Fruit fly (Drosophila melanogaster) whole organism, wandering third instar larva: Measurements from ENCODE around the gene CG10183.

Experiments used
- Dfd ChIP-seq: fragments of >200 bp; optimal IDR thresholded peaks from 2 replicates; lab custom pipeline; 2017; ENCODE audit warnings: missing biosample characterization, missing genetic modification characterization
- HLH106 ChIP-seq: fragments of 200-800 bp; optimal IDR thresholded peaks from 3 replicates; lab custom pipeline; 2019; ENCODE audit warnings: missing biosample characterization, mild to moderate bottlenecking, missing genetic modification characterization, moderate library complexity
- Hnf4 ChIP-seq: fragments of 200-800 bp; sonication (Bioruptor generic); optimal IDR thresholded peaks from 2 replicates; lab custom pipeline; 2016; ENCODE audit warnings: missing biosample characterization, mild to moderate bottlenecking, missing genetic modification characterization
- OdsH ChIP-seq: fragments of 200-800 bp; sonication (Bioruptor generic); optimal IDR thresholded peaks from 2 replicates; lab custom pipeline; 2016; ENCODE audit warnings: missing biosample characterization, mild to moderate bottlenecking, missing genetic modification characterization
- jim ChIP-seq: fragments of 175-275, 200-325 bp; sonication (Bioruptor generic); optimal IDR thresholded peaks from 2 replicates; lab custom pipeline; 2016; ENCODE audit warnings: missing biosample characterization, mild to moderate bottlenecking, missing genetic modification characterization
- psq ChIP-seq: fragments of 200-800 bp; sonication (Bioruptor generic); optimal IDR thresholded peaks from 3 replicates; lab custom pipeline; 2017; ENCODE audit warnings: missing biosample characterization, mild to moderate bottlenecking, missing genetic modification characterization, moderate library complexity
- sage ChIP-seq: fragments of 200-800 bp; sonication (Bioruptor generic); optimal IDR thresholded peaks from 2 replicates; lab custom pipeline; 2016; ENCODE audit warnings: missing biosample characterization, mild to moderate bottlenecking, missing genetic modification characterization

DNA sequence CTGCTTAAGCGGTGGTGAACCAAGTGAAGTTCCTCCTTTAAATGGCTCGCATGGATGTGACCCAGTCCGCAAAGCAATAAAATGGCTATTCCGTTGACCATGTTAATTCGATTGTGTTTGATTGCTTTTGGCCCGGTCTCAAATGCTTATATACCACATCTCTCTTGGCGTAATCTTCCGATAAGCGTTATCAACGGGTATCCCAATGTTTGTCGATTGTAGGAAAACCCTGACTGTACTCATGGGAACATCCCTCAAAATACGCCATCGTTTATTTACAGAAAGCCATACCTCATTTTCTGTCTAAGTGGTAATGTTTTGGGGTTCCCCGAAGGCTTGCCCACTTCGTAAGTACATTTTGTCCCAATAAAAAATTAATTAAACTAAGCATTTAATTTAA lies at the start of gene CG10183:
- TF ChIP-seq psq (no peak), sage (GFP tag; lab: Kevin White, UChicago) (no peak), HLH106 (tag; lab: Kevin White, UChicago) (no peak), Dfd (no peak), jim (GFP tag; lab: Kevin White, UChicago) (no peak), Hnf4 (GFP tag; lab: Kevin White, UChicago) (no peak), OdsH (no peak)
